Worm (Caenorhabditis elegans): ENCODE data around the gene C10C6.3.
A peak's percentile ranks its signal among the peaks of the same experiment; 100 is the strongest.

Gene C10C6.3

ce11 chrIV:11486859-11487258 is 21.8 kb upstream of the C10C6.3 start:
- TF ChIP-seq aha-1 (tag) (peak; percentile 67), ceh-44 (GFP tag; IDR thresholded peaks at IDR 0.05) (no peak), tra-1 (GFP tag; IDR thresholded peaks at IDR 0.05) (no peak), F37D6.2 (tag; optimal IDR thresholded peaks at IDR 0.05) (no peak), spr-1 (tag; optimal IDR thresholded peaks at IDR 0.05) (no peak), unc-62 (GFP tag; optimal IDR thresholded peaks at IDR 0.05 in 1 of 2) (peak in 1 of 2 experiments; percentile 94), unc-62 (tag; optimal IDR thresholded peaks at IDR 0.05) (no peak)

- peak; percentile 43 for TF ChIP-seq nhr-77 (tag; optimal IDR thresholded peaks at IDR 0.05)
- TF ChIP-seq nhr-111 (GFP tag; optimal IDR thresholded peaks at IDR 0.05) = no peak
- no peak for TF ChIP-seq nhr-102 (tag; optimal IDR thresholded peaks at IDR 0.05)
- TF ChIP-seq pha-4 (GFP tag; IDR thresholded peaks at IDR 0.05) = 0 out of 2 replicates have a peak, but pooled peaks have one; percentile 12
- peak; percentile 84 for TF ChIP-seq pha-4 (tag; optimal IDR thresholded peaks at IDR 0.05)
- peak; percentile 80 for TF ChIP-seq aha-1 (tag)
- TF ChIP-seq mdl-1 (tag; optimal IDR thresholded peaks at IDR 0.05) = peak in 1 of 2 experiments; percentile 6
- no peak for TF ChIP-seq unc-130 (GFP tag; optimal IDR thresholded peaks at IDR 0.05)
- TF ChIP-seq dmd-6 (GFP tag; IDR thresholded peaks at IDR 0.05) = peak; percentile 37; the same call in 1 of the 2 replicates
- no peak for TF ChIP-seq nhr-76 (tag; optimal IDR thresholded peaks at IDR 0.05)
- TF ChIP-seq ZK337.2 (GFP tag; IDR thresholded peaks at IDR 0.05) = no peak
- TF ChIP-seq lin-38 (GFP tag; IDR thresholded peaks at IDR 0.05) = peak; percentile 69
- no peak for TF ChIP-seq nhr-6 (tag; optimal IDR thresholded peaks at IDR 0.05)
- no peak for TF ChIP-seq lin-1 (GFP tag; IDR thresholded peaks at IDR 0.05)
- TF ChIP-seq cey-2 (tag; optimal IDR thresholded peaks at IDR 0.05; ENCODE audit: borderline replicate concordance, insufficient read depth) = no peak
- peak; percentile 42 for TF ChIP-seq hlh-11 (tag; optimal IDR thresholded peaks at IDR 0.05)
- no peak for TF ChIP-seq ztf-7 (tag; optimal IDR thresholded peaks at IDR 0.05)
- TF ChIP-seq dpl-1 (GFP tag; optimal IDR thresholded peaks at IDR 0.05) = peak; percentile 81
- TF ChIP-seq R02D3.7 (tag; optimal IDR thresholded peaks at IDR 0.05) = no peak
- TF ChIP-seq nhr-48 (tag; optimal IDR thresholded peaks at IDR 0.05) = no peak
- TF ChIP-seq ceh-62 (tag; optimal IDR thresholded peaks at IDR 0.05) = no peak
- TF ChIP-seq fkh-10 (GFP tag; optimal IDR thresholded peaks at IDR 0.05) = no peak
- no peak for TF ChIP-seq ceh-44 (GFP tag; IDR thresholded peaks at IDR 0.05)
- TF ChIP-seq Y5F2A.4 (GFP tag; optimal IDR thresholded peaks at IDR 0.05) = no peak
- TF ChIP-seq spr-3 (GFP tag; optimal IDR thresholded peaks at IDR 0.05) = no peak
- TF ChIP-seq ceh-20 (GFP tag; IDR thresholded peaks at IDR 0.05) = no peak
- TF ChIP-seq nhr-11 (tag; optimal IDR thresholded peaks at IDR 0.05) = peak; percentile 0
- TF ChIP-seq pqm-1 (tag; optimal IDR thresholded peaks at IDR 0.05) = no peak
- no peak for TF ChIP-seq F10B5.3 (tag; optimal IDR thresholded peaks at IDR 0.05)
- no peak for TF ChIP-seq F37D6.2 (tag; optimal IDR thresholded peaks at IDR 0.05)
- TF ChIP-seq egl-27 (tag; optimal IDR thresholded peaks at IDR 0.05) = no peak
- TF ChIP-seq tra-1 (GFP tag; IDR thresholded peaks at IDR 0.05) = no peak
- TF ChIP-seq lin-29 (GFP tag; IDR thresholded peaks at IDR 0.05) = no peak
- TF ChIP-seq skn-1 (tag; optimal IDR thresholded peaks at IDR 0.05) = no peak
- no peak for TF ChIP-seq ama-1 (optimal IDR thresholded peaks at IDR 0.05)
- no peak for TF ChIP-seq lin-15B (tag; optimal IDR thresholded peaks at IDR 0.05)
- no peak for TF ChIP-seq daf-12 (tag; optimal IDR thresholded peaks at IDR 0.05)
- TF ChIP-seq gei-8 (GFP tag; optimal IDR thresholded peaks at IDR 0.05) = no peak
- no peak for TF ChIP-seq madf-5 (GFP tag; IDR thresholded peaks at IDR 0.05)
- TF ChIP-seq zfp-2 (tag; optimal IDR thresholded peaks at IDR 0.05) = no peak
- peak in 1 of 2 experiments; percentile 21 for TF ChIP-seq hif-1 (tag; optimal IDR thresholded peaks at IDR 0.05)
- TF ChIP-seq jun-1 (tag; optimal IDR thresholded peaks at IDR 0.05) = no peak
- no peak for TF ChIP-seq tag-97 (GFP tag; IDR thresholded peaks at IDR 0.05)
- no peak for TF ChIP-seq lir-3 (tag; optimal IDR thresholded peaks at IDR 0.05)
- no peak for TF ChIP-seq ces-1 (GFP tag; optimal IDR thresholded peaks at IDR 0.05)
- peak in 1 of 2 experiments; percentile 78 for TF ChIP-seq lsy-2 (tag; optimal IDR thresholded peaks at IDR 0.05)
These were observed 15.2 kb upstream of the C10C6.3 start, which contains the start of the genes mbf-1 and nse-4 for ce11 chrIV:11480027-11480896. TSS of gene mbf-1 (minus strand) at chrIV:11480369. TSS of gene nse-4 (plus strand) at chrIV:11480846.

Measured in whole organism, L4 larva.